Fruit fly (Drosophila melanogaster) whole organism, larva: Measurements from ENCODE around the gene CG32284.

Experiments used
- noc ChIP-seq: fragments of 200-800 bp; sonication (Bioruptor generic); optimal IDR thresholded peaks from 3 replicates; lab custom pipeline; 2019; ENCODE audit warnings: missing biosample characterization, mild to moderate bottlenecking, missing genetic modification characterization, moderate library complexity

Gene CG32284

dm6 chr3L:3166200-3166695, 20.2 kb upstream of the CG32284 start, which contains the start of gene Asciz:
Gene Asciz (minus strand): TSS chr3L:3166250.
- TF ChIP-seq noc (tag; lab: Kevin White, UChicago): no peak

- TF ChIP-seq noc (tag; lab: Kevin White, UChicago): no peak
Measured at dm6 chr3L:3169107-3169506, 17.4 kb upstream of the CG32284 start, which contains the start of the genes CG32278 and CG32281. Gene CG32278 (plus strand): TSS chr3L:3169286. Gene CG32281 (plus strand): TSS chr3L:3169375.

dm6 chr3L:3172445-3172844, 14.0 kb upstream of the CG32284 start, which contains the start of gene CG14963:
Gene CG14963 (minus strand): TSS chr3L:3172545.
- TF ChIP-seq noc (tag; lab: Kevin White, UChicago): no peak

dm6 chr3L:3177872-3178271, 8.6 kb upstream of the CG32284 start:
- no peak for TF ChIP-seq noc (tag; lab: Kevin White, UChicago)

- no peak for TF ChIP-seq noc (tag; lab: Kevin White, UChicago)
Measured at dm6 chr3L:3178530-3179096, 7.9 kb upstream of the CG32284 start, which contains the start of the genes MnM and Girdin. Gene MnM (minus strand): TSS chr3L:3178580. Gene Girdin (plus strand): TSS chr3L:3178930.

dm6 chr3L:3179474-3179873, 7.0 kb upstream of the CG32284 start:
- peak; percentile 84 for TF ChIP-seq noc (tag; lab: Kevin White, UChicago)

dm6 chr3L:3184104-3184503, 2.4 kb upstream of the CG32284 start, which contains the start of gene CG42494:
Gene CG42494 (plus strand): TSS chr3L:3184404.
- TF ChIP-seq noc (tag; lab: Kevin White, UChicago): no peak

- peak; percentile 39 for TF ChIP-seq noc (tag; lab: Kevin White, UChicago)
Measured at dm6 chr3L:3187263-3187662, 799 bp downstream of the CG32284 start, which contains the start of gene CG14957. Gene CG14957 (plus strand): TSS chr3L:3187563.

dm6 chr3L:3189647-3190046, 3.2 kb downstream of the CG32284 start, which contains the start of the genes CG42525 and CG14958:
Gene CG42525 (minus strand): TSS chr3L:3189747.
Gene CG14958 (plus strand): TSS chr3L:3189978.
- no peak for TF ChIP-seq noc (tag; lab: Kevin White, UChicago)

- TF ChIP-seq noc (tag; lab: Kevin White, UChicago): no peak
Measured at dm6 chr3L:3192333-3192894, 6.0 kb downstream of the CG32284 start, which contains the start of gene CG14965. Gene CG14965 (minus strand): TSS chr3L:3192491.

dm6 chr3L:3192912-3193311, 6.4 kb downstream of the CG32284 start, which contains the start of gene Hsp83:
Gene Hsp83 (plus strand): TSS chr3L:3192969.
- peak; percentile 87 for TF ChIP-seq noc (tag; lab: Kevin White, UChicago)

- TF ChIP-seq noc (tag; lab: Kevin White, UChicago): peak; percentile 93
Measured at dm6 chr3L:3194059-3194458, 7.6 kb downstream of the CG32284 start.

- no peak for TF ChIP-seq noc (tag; lab: Kevin White, UChicago)
Measured at dm6 chr3L:3197464-3197863, 11.0 kb downstream of the CG32284 start, which contains the start of gene CG14966. Gene CG14966 (minus strand): TSS chr3L:3197631.

- peak; percentile 82 for TF ChIP-seq noc (tag; lab: Kevin White, UChicago)
Measured at dm6 chr3L:3198447-3199402, 12.3 kb downstream of the CG32284 start, which contains the start of the genes CG32276 and gry. Gene CG32276 (minus strand): TSS chr3L:3199047. Gene gry (plus strand): TSS chr3L:3199090.

dm6 chr3L:3203062-3203461, 16.6 kb downstream of the CG32284 start, which contains the start of gene CG32271:
Gene CG32271 (minus strand): TSS chr3L:3203162.
- no peak for TF ChIP-seq noc (tag; lab: Kevin White, UChicago)
